Worm (Caenorhabditis elegans) whole organism, L1 larva: ENCODE data around the gene W03A5.6.

ENCODE experiments used
- elt-3 ChIP-seq, 6 experiments: fragments of 150-350 bp in 1 of 6; sonication (generic microtip); optimal IDR thresholded peaks; 2 replicates each; lab custom pipeline; 2017 to 2018; ENCODE audit warnings: missing biosample characterization in 6 of 6, missing genetic modification characterization in 6 of 6, inconsistent platforms in 1 of 6
- irx-1 ChIP-seq: sonication (generic microtip); optimal IDR thresholded peaks from 2 replicates; lab custom pipeline; 2016; ENCODE audit warnings: missing genetic modification characterization, missing compliant biosample characterization
- isw-1 ChIP-seq: fragments of 200-800 bp; sonication (Bioruptor generic); IDR thresholded peaks from 2 replicates; pipeline ENCODE4 v1.3.6; 2022; ENCODE audit warnings: missing genetic modification characterization, missing compliant biosample characterization
- nhr-11 ChIP-seq: fragments of 150-350 bp; optimal IDR thresholded peaks from 2 replicates; lab custom pipeline; 2014; ENCODE audit warnings: missing biosample characterization, missing genetic modification characterization
- pax-3 ChIP-seq: fragments of 200-800 bp; sonication (Bioruptor generic); optimal IDR thresholded peaks from 2 replicates; lab custom pipeline; 2018; ENCODE audit warnings: mild to moderate bottlenecking, missing genetic modification characterization, moderate library complexity, missing compliant biosample characterization
- sptf-1 ChIP-seq: fragments of 150-350 bp; optimal IDR thresholded peaks from 2 replicates; lab custom pipeline; 2014; ENCODE audit warnings: missing biosample characterization, missing genetic modification characterization
- ztf-4 ChIP-seq: fragments of 150-350 bp; optimal IDR thresholded peaks from 2 replicates; lab custom pipeline; 2014; ENCODE audit warnings: missing biosample characterization, missing genetic modification characterization

- no peak for TF ChIP-seq pax-3
- TF ChIP-seq ztf-4 (tag; lab: Kevin White, UChicago): no peak
- TF ChIP-seq nhr-11 (tag; lab: Kevin White, UChicago): no peak
- no peak for TF ChIP-seq sptf-1 (tag; lab: Kevin White, UChicago)
- no peak for TF ChIP-seq irx-1 (tag; lab: Kevin White, UChicago)
- TF ChIP-seq isw-1 (GFP tag; lab: Robert Waterston, UW): no peak
- TF ChIP-seq elt-3 (tag; optimal IDR thresholded peaks at IDR 0.05; lab: Kevin White, UChicago): peak in 4 of 6 experiments; percentile 14 to 67 (median 48)
Measured at ce11 chrIII:5464850-5465249, 24.4 kb upstream of the W03A5.6 start.
